Fruit fly (Drosophila melanogaster): ENCODE measurements around the gene Osi20.

dm6 chr3R:6373512-6374306 is 33.8 kb downstream of the Osi20 start:
- peak; percentile 17; the same call in 1 of the 2 replicates for TF ChIP-seq Ets98B (GFP tag; IDR thresholded peaks at IDR 0.05)
- peak; percentile 3 for TF ChIP-seq CG9948 (tag; optimal IDR thresholded peaks at IDR 0.05)
- TF ChIP-seq CG4496 (GFP tag; IDR thresholded peaks at IDR 0.05) = peak; percentile 46; the same call in 1 of the 3 replicates
- no peak for TF ChIP-seq Pif1B (GFP tag; optimal IDR thresholded peaks at IDR 0.05)
- TF ChIP-seq D1 (tag; optimal IDR thresholded peaks at IDR 0.05) = no peak
- peak; percentile 44 for TF ChIP-seq CG8159 (tag; optimal IDR thresholded peaks at IDR 0.05)
- no peak for TF ChIP-seq Pif1A (GFP tag; optimal IDR thresholded peaks at IDR 0.05)
- TF ChIP-seq CG34367 (tag; optimal IDR thresholded peaks at IDR 0.05) = no peak
- TF ChIP-seq CG12605 (GFP tag; IDR thresholded peaks at IDR 0.05) = peak; percentile 34
- TF ChIP-seq CG17806 (tag; optimal IDR thresholded peaks at IDR 0.05) = peak; percentile 11
